Worm (Caenorhabditis elegans) whole organism, L2 larva: ENCODE results near the gene fbxc-51.
"Not testable (repeated sequence)": the region's sequence is repeated elsewhere in the genome, so short reads cannot be mapped to it uniquely, and the experiment has no call there.

Source experiments
- C34F6.9 ChIP-seq: fragments of 150-350 bp; optimal IDR thresholded peaks from 2 replicates; lab custom pipeline; 2014; ENCODE audit warnings: missing biosample characterization, missing genetic modification characterization
- F13H6.1 ChIP-seq: sonication (generic microtip); optimal IDR thresholded peaks from 2 replicates; lab custom pipeline; 2016; ENCODE audit warnings: missing genetic modification characterization, missing compliant biosample characterization
- ZK546.5 ChIP-seq: sonication (generic microtip); optimal IDR thresholded peaks from 2 replicates; lab custom pipeline; 2017; ENCODE audit warnings: missing biosample characterization, missing genetic modification characterization
- alr-1 ChIP-seq: fragments of 150-350 bp; optimal IDR thresholded peaks from 2 replicates; lab custom pipeline; 2014; ENCODE audit warnings: missing biosample characterization, missing genetic modification characterization
- aly-2 ChIP-seq: fragments of 150-350 bp; optimal IDR thresholded peaks from 2 replicates; lab custom pipeline; 2014; ENCODE audit warnings: missing biosample characterization, missing genetic modification characterization
- ama-1 ChIP-seq: fragments of 150-350 bp; optimal IDR thresholded peaks from 2 replicates; lab custom pipeline; 2018; ENCODE audit warnings: inconsistent platforms
- ceh-16 ChIP-seq: fragments of 150-350 bp; optimal IDR thresholded peaks from 2 replicates; lab custom pipeline; 2014; ENCODE audit warnings: missing biosample characterization, missing genetic modification characterization
- ceh-82 ChIP-seq: fragments of 150-350 bp; optimal IDR thresholded peaks from 2 replicates; lab custom pipeline; 2014; ENCODE audit warnings: missing biosample characterization, missing genetic modification characterization
- crh-2 ChIP-seq: sonication (generic microtip); optimal IDR thresholded peaks from 2 replicates; lab custom pipeline; 2017; ENCODE audit warnings: missing biosample characterization, missing genetic modification characterization
- dmd-4 ChIP-seq: sonication (generic microtip); optimal IDR thresholded peaks from 2 replicates; lab custom pipeline; 2017; ENCODE audit warnings: missing biosample characterization, missing genetic modification characterization
- egl-27 ChIP-seq: sonication (generic microtip); optimal IDR thresholded peaks from 3 replicates; lab custom pipeline; 2017; ENCODE audit warnings: missing biosample characterization, missing genetic modification reagents, missing genetic modification characterization
- elt-3 ChIP-seq: sonication (generic microtip); optimal IDR thresholded peaks from 2 replicates; lab custom pipeline; 2017; ENCODE audit warnings: missing biosample characterization, missing genetic modification characterization
- fos-1 ChIP-seq: fragments of 150-350 bp; optimal IDR thresholded peaks from 2 replicates; lab custom pipeline; 2014; ENCODE audit warnings: missing biosample characterization, missing genetic modification characterization
- gmeb-1 ChIP-seq: fragments of 150-350 bp; optimal IDR thresholded peaks from 2 replicates; lab custom pipeline; 2014; ENCODE audit warnings: missing biosample characterization, missing genetic modification characterization
- lin-11 ChIP-seq: fragments of 150-350 bp; sonication (generic microtip); optimal IDR thresholded peaks from 2 replicates; lab custom pipeline; 2014; ENCODE audit warnings: missing biosample characterization, missing genetic modification characterization, inconsistent platforms, mixed read lengths
- lin-13 ChIP-seq: fragments of 150-350 bp; optimal IDR thresholded peaks from 2 replicates; lab custom pipeline; 2014; ENCODE audit warnings: missing biosample characterization, missing genetic modification reagents, missing genetic modification characterization
- lin-39 ChIP-seq: fragments of 150-350 bp; optimal IDR thresholded peaks from 2 replicates; lab custom pipeline; 2014; ENCODE audit warnings: missing biosample characterization, missing genetic modification reagents, missing genetic modification characterization
- lsy-2 ChIP-seq, 2 experiments: fragments of 150-350 bp in 1 of 2; sonication (generic microtip) in 1 of 2; optimal IDR thresholded peaks; 2 replicates each; lab custom pipeline; 2014 to 2017; ENCODE audit warnings: missing biosample characterization in 2 of 2, missing genetic modification characterization in 2 of 2
- mab-5 ChIP-seq: fragments of 150-350 bp; optimal IDR thresholded peaks from 2 replicates; lab custom pipeline; 2014; ENCODE audit warnings: missing biosample characterization, missing genetic modification characterization
- mbf-1 ChIP-seq: sonication (generic microtip); optimal IDR thresholded peaks from 2 replicates; lab custom pipeline; 2017; ENCODE audit warnings: missing biosample characterization, missing genetic modification characterization
- nhr-10 ChIP-seq: sonication (generic microtip); optimal IDR thresholded peaks from 2 replicates; lab custom pipeline; 2017; ENCODE audit warnings: missing biosample characterization, missing genetic modification characterization
- nhr-11 ChIP-seq: fragments of 150-350 bp; optimal IDR thresholded peaks from 2 replicates; lab custom pipeline; 2014; ENCODE audit warnings: missing biosample characterization, missing genetic modification characterization
- nhr-129 ChIP-seq: fragments of 150-350 bp; optimal IDR thresholded peaks from 2 replicates; lab custom pipeline; 2014; ENCODE audit warnings: missing biosample characterization, missing genetic modification characterization
- nhr-21 ChIP-seq: fragments of 150-350 bp; optimal IDR thresholded peaks from 2 replicates; lab custom pipeline; 2014; ENCODE audit warnings: missing biosample characterization, missing genetic modification characterization
- nhr-23 ChIP-seq: fragments of 150-350 bp; optimal IDR thresholded peaks from 2 replicates; lab custom pipeline; 2014; ENCODE audit warnings: missing biosample characterization, missing genetic modification reagents, missing genetic modification characterization
- nhr-237 ChIP-seq: fragments of 150-350 bp; optimal IDR thresholded peaks from 2 replicates; lab custom pipeline; 2014; ENCODE audit warnings: missing biosample characterization, missing genetic modification characterization
- nhr-25 ChIP-seq: fragments of 150-350 bp; sonication (generic microtip); optimal IDR thresholded peaks from 3 replicates; lab custom pipeline; 2014; ENCODE audit warnings: missing biosample characterization, missing genetic modification characterization
- nhr-6 ChIP-seq: fragments of 150-350 bp; optimal IDR thresholded peaks from 2 replicates; lab custom pipeline; 2014; ENCODE audit warnings: missing biosample characterization, missing genetic modification characterization
- nhr-77 ChIP-seq: fragments of 150-350 bp; optimal IDR thresholded peaks from 2 replicates; lab custom pipeline; 2014; ENCODE audit warnings: missing biosample characterization, missing genetic modification characterization
- sma-9 ChIP-seq, 2 experiments: fragments of 150-350 bp in 1 of 2; sonication (generic microtip) in 1 of 2; optimal IDR thresholded peaks; 2 replicates each; lab custom pipeline; 2014 to 2016; ENCODE audit warnings: missing genetic modification characterization in 2 of 2, mild to moderate bottlenecking in 1 of 2, missing biosample characterization in 1 of 2, missing compliant biosample characterization in 1 of 2, missing genetic modification reagents in 1 of 2, moderate library complexity in 1 of 2
- snpc-4 ChIP-seq: fragments of 150-350 bp; optimal IDR thresholded peaks from 2 replicates; lab custom pipeline; 2014; ENCODE audit warnings: missing biosample characterization, missing genetic modification characterization
- unc-39 ChIP-seq: fragments of 150-350 bp; optimal IDR thresholded peaks from 2 replicates; lab custom pipeline; 2014; ENCODE audit warnings: missing biosample characterization, missing genetic modification characterization
- unc-55 ChIP-seq: fragments of 150-350 bp; sonication (generic microtip); optimal IDR thresholded peaks from 3 replicates; lab custom pipeline; 2014; ENCODE audit warnings: missing biosample characterization, missing genetic modification reagents, missing genetic modification characterization
- unc-62 ChIP-seq: fragments of 150-350 bp; optimal IDR thresholded peaks from 2 replicates; lab custom pipeline; 2014; ENCODE audit warnings: missing biosample characterization, missing genetic modification reagents, missing genetic modification characterization
- zag-1 ChIP-seq: fragments of 150-350 bp; optimal IDR thresholded peaks from 2 replicates; lab custom pipeline; 2014; ENCODE audit warnings: missing biosample characterization, missing genetic modification characterization
- ztf-1 ChIP-seq: fragments of 200-800 bp; sonication (Bioruptor generic); conservative IDR thresholded peaks from 2 replicates; pipeline ENCODE4 v1.3.6; 2022; ENCODE audit warnings: missing genetic modification characterization, missing compliant biosample characterization
- ztf-11 ChIP-seq: sonication (generic microtip); optimal IDR thresholded peaks from 2 replicates; lab custom pipeline; 2017; ENCODE audit warnings: missing biosample characterization, missing genetic modification characterization

Gene fbxc-51

DNA sequence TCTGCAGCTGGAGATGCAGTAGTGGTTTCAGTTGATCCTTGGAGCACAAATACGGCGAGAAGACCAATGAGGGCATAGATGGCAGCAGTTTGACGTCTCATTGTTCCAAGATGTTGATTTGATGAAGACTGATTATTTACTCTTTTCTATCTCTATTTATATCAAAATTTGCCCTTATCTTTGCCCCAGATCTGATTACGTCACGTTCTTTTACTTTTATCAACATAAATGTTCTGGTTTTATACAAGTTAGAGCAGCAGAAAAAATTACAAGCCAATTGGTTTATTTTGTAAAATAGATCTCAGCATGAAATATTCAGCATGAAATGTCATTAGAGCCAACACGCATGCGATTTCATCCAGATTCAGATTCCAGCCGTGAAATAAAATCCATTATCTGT lies 45.9 kb upstream of the fbxc-51 start, which contains the start of gene msrp-4:
Gene msrp-4 (minus strand): TSS at position 101 of the 400 bp plus-strand sequence.
- not testable (repeated sequence) for TF ChIP-seq lin-39 (tag; lab: Kevin White, UChicago); ztf-1 (GFP tag; lab: Robert Waterston, UW); mab-5 (tag; lab: Kevin White, UChicago)

DNA sequence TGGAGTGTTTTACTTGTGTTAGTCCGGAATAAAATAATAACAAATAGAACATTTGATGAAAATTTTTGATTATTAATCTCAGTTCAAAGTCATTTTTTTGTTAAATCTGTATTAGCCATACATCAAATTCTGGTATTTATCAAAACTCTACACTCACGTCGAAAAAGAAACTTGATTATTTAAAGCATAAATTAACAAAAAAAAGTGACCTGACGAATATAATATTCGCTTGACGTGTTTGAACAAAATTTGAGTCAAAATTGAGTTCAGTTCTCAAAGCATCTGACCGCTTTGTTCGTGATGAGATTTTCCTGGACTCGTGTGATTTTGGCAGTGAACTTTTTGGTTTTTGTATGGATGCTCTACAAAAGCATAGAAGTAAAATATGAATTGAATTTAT lies 45.1 kb upstream of the fbxc-51 start, which contains the start of gene F46F5.10:
Gene F46F5.10 (plus strand): TSS at position 301 of the 400 bp plus-strand sequence.
- no peak for TF ChIP-seq dmd-4 (tag; lab: Kevin White, UChicago)
- TF ChIP-seq nhr-129 (tag; lab: Kevin White, UChicago): no peak
- no peak for TF ChIP-seq nhr-23 (tag; lab: Kevin White, UChicago)
- no peak for TF ChIP-seq alr-1 (tag; lab: Kevin White, UChicago)
- no peak for TF ChIP-seq ceh-16
- TF ChIP-seq zag-1 (tag; lab: Kevin White, UChicago): no peak
- TF ChIP-seq aly-2 (tag; lab: Kevin White, UChicago): no peak
- no peak for TF ChIP-seq fos-1 (tag; lab: Kevin White, UChicago)
- no peak for TF ChIP-seq unc-62 (GFP tag; lab: Kevin White, UChicago)
- no peak for TF ChIP-seq nhr-6
- TF ChIP-seq nhr-11 (tag; lab: Kevin White, UChicago): no peak
- no peak for TF ChIP-seq nhr-237 (tag; lab: Kevin White, UChicago)
- no peak for TF ChIP-seq lin-11 (tag; lab: Kevin White, UChicago)
- TF ChIP-seq C34F6.9 (tag; lab: Kevin White, UChicago): no peak
- no peak for TF ChIP-seq nhr-77 (tag; lab: Kevin White, UChicago)
- no peak for TF ChIP-seq nhr-21 (tag; lab: Kevin White, UChicago)
- no peak for TF ChIP-seq ZK546.5 (tag; lab: Kevin White, UChicago)
- no peak for TF ChIP-seq elt-3 (tag; lab: Kevin White, UChicago)
- no peak for TF ChIP-seq mbf-1 (tag; lab: Kevin White, UChicago)

DNA sequence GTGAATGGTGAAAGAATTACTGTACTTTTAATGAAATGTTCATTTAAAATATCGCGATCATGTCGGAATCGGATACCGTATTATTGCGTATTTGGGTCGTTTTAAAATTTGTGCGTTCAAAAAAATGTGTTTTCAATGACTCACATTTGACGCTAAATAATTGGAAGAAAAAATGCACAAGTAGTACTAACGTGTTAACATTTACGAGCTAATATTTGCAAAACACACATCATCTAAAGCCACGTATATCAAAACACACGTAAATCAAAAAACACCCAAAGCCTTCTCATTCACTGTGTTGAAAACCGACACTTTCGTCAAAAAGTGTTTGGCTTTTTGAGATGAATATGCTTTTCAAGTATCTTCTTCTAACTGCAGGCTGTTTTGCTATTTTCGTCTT lies 43.1 kb upstream of the fbxc-51 start, which contains the start of gene F28A10.1:
Gene F28A10.1 (plus strand): TSS at position 301 of the 400 bp plus-strand sequence.
- TF ChIP-seq fos-1 (tag; lab: Kevin White, UChicago) (no peak), sma-9 (GFP tag; optimal IDR thresholded peaks at IDR 0.05; lab: Kevin White, UChicago) (no peak), sma-9 (tag; optimal IDR thresholded peaks at IDR 0.05; lab: Kevin White, UChicago) (no peak), egl-27 (tag; lab: Kevin White, UChicago) (no peak), nhr-10 (tag; lab: Kevin White, UChicago) (no peak), unc-55 (GFP tag; lab: Kevin White, UChicago) (no peak), mab-5 (tag; lab: Kevin White, UChicago) (no peak), elt-3 (tag; lab: Kevin White, UChicago) (no peak), lin-13 (GFP tag; lab: Kevin White, UChicago) (no peak), aly-2 (tag; lab: Kevin White, UChicago) (no peak), nhr-129 (tag; lab: Kevin White, UChicago) (no peak)
- TF ChIP-seq, all 48 proteins: peak for 0

DNA sequence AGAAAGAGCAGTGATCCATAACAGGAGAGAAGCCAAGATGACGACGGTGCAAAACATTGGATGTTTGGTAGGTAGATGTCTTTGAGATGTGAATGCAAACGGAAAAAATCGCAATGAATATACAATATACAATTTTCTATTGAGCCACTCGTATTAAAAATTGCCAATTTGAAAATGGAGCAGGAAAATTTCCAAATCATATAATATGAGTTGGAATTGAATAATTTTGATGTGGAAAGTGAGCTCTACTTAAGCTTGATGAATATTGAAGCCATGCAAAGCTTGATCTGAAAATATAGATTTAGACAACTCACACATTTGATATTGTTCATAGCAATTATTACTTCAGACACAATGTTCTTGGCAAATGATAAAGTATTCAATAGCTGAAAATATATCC lies 30.2 kb upstream of the fbxc-51 start, which contains the start of gene F28A10.8:
Gene F28A10.8 (minus strand): TSS at position 101 of the 400 bp plus-strand sequence.
- TF ChIP-seq lsy-2 (tag; optimal IDR thresholded peaks at IDR 0.05; lab: Kevin White, UChicago) (no peak), mab-5 (tag; lab: Kevin White, UChicago) (no peak), ceh-16 (no peak), aly-2 (tag; lab: Kevin White, UChicago) (no peak), nhr-23 (tag; lab: Kevin White, UChicago) (no peak)

DNA sequence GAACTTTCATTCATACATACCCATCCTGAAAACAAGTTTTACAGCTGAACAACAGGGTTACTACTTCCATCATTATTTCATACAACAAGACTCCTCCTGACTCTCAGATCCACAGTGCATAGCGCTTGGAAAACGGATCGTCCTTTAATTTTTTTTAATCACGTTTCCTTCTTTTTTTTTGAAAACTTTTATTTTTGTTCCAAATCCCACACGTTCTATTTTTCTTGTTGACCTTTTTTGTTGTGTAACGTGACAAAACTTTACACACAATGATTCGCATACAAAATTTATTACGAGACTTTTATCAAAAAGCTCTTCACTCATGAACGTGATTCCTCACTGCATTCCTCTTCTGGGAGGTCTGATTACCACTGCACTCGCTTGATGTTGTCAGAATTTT lies 28.5 kb upstream of the fbxc-51 start, which contains the start of gene clc-33:
Gene clc-33 (plus strand): TSS at position 301 of the 400 bp plus-strand sequence.
- TF ChIP-seq sma-9 (GFP tag; optimal IDR thresholded peaks at IDR 0.05; lab: Kevin White, UChicago) (no peak), sma-9 (tag; optimal IDR thresholded peaks at IDR 0.05; lab: Kevin White, UChicago) (no peak), unc-39 (tag; lab: Kevin White, UChicago) (no peak), zag-1 (tag; lab: Kevin White, UChicago) (no peak)

DNA sequence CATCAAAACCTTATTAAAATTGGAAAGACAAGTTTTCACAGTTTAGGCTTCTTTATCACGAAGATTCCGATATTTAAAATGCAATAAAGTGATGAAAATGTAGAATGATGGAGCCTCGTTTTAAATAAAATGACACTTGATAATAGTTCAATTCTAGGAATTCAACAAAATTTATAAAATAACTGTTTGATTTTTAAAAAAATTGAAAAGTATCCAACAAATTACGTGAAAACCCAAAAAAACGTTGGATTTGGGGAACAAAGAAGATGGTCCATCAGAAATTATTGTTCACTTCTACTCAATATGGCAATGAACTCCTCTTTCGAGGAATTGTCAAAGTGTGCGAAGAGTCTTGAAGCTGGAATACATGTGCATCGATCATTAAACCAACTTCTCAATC lies 24.6 kb upstream of the fbxc-51 start, which contains the start of gene F28A10.4:
Gene F28A10.4 (plus strand): TSS at position 301 of the 400 bp plus-strand sequence.
- TF ChIP-seq snpc-4 (no peak), F13H6.1 (no peak), nhr-25 (tag; lab: Kevin White, UChicago) (no peak), nhr-6 (no peak), mab-5 (tag; lab: Kevin White, UChicago) (no peak), ama-1 (lab: Kevin White, UChicago) (no peak), crh-2 (tag; lab: Kevin White, UChicago) (no peak), gmeb-1 (tag; lab: Kevin White, UChicago) (no peak), ceh-82 (tag; lab: Kevin White, UChicago) (no peak), aly-2 (tag; lab: Kevin White, UChicago) (no peak), unc-55 (GFP tag; lab: Kevin White, UChicago) (no peak), ceh-16 (no peak), nhr-21 (tag; lab: Kevin White, UChicago) (no peak), ztf-1 (GFP tag; lab: Robert Waterston, UW) (no peak), mbf-1 (tag; lab: Kevin White, UChicago) (no peak), C34F6.9 (tag; lab: Kevin White, UChicago) (no peak), lin-11 (tag; lab: Kevin White, UChicago) (no peak), fos-1 (tag; lab: Kevin White, UChicago) (no peak), unc-39 (tag; lab: Kevin White, UChicago) (no peak), ztf-11 (tag; lab: Kevin White, UChicago) (no peak)
- TF ChIP-seq, all 48 proteins: peak for 0
